Worm (Caenorhabditis elegans) whole organism, L1 larva: Measurements from ENCODE around the gene ZK218.5.

Experiments
- aha-1 ChIP-seq: fragments of 150-350 bp; optimal IDR thresholded peaks from 2 replicates; lab custom pipeline; 2014; ENCODE audit warnings: missing biosample characterization, missing genetic modification characterization
- alr-1 ChIP-seq: fragments of 200-800 bp; sonication (Bioruptor generic); optimal IDR thresholded peaks from 2 replicates; lab custom pipeline; 2018; ENCODE audit warnings: borderline replicate concordance, mild to moderate bottlenecking, missing genetic modification characterization, missing compliant biosample characterization
- elt-3 ChIP-seq, 6 experiments: fragments of 150-350 bp in 1 of 6; sonication (generic microtip); optimal IDR thresholded peaks; 2 replicates each; lab custom pipeline; 2017 to 2018; ENCODE audit warnings: missing biosample characterization in 6 of 6, missing genetic modification characterization in 6 of 6, inconsistent platforms in 1 of 6
- jun-1 ChIP-seq: fragments of 150-350 bp; optimal IDR thresholded peaks from 2 replicates; lab custom pipeline; 2014; ENCODE audit warnings: missing biosample characterization, missing genetic modification reagents, missing genetic modification characterization
- nhr-76 ChIP-seq: sonication (generic microtip); optimal IDR thresholded peaks from 2 replicates; lab custom pipeline; 2017; ENCODE audit warnings: missing biosample characterization, missing genetic modification characterization
- nhr-77 ChIP-seq: fragments of 150-350 bp; optimal IDR thresholded peaks from 2 replicates; lab custom pipeline; 2014; ENCODE audit warnings: missing biosample characterization, missing genetic modification characterization
- snpc-4 ChIP-seq: fragments of 150-350 bp; optimal IDR thresholded peaks from 2 replicates; lab custom pipeline; 2014; ENCODE audit warnings: missing biosample characterization, missing genetic modification characterization
- snu-23 ChIP-seq: sonication (generic microtip); optimal IDR thresholded peaks from 2 replicates; lab custom pipeline; 2016; ENCODE audit warnings: missing genetic modification characterization, missing compliant biosample characterization
- sox-4 ChIP-seq: sonication (generic microtip); optimal IDR thresholded peaks from 2 replicates; lab custom pipeline; 2016; ENCODE audit warnings: missing genetic modification characterization, missing compliant biosample characterization
- tlp-1 ChIP-seq: fragments of 150-350 bp; optimal IDR thresholded peaks from 2 replicates; lab custom pipeline; 2014; ENCODE audit warnings: missing biosample characterization, missing genetic modification characterization
- unc-130 ChIP-seq: fragments of 150-350 bp; optimal IDR thresholded peaks from 2 replicates; lab custom pipeline; 2017; ENCODE audit warnings: missing biosample characterization, missing genetic modification characterization, inconsistent platforms

ce11 chrV:17151292-17151691 is 50.4 kb downstream of the ZK218.5 start:
- TF ChIP-seq unc-130 (tag; lab: Kevin White, UChicago) (no peak), nhr-77 (tag; lab: Kevin White, UChicago) (no peak), aha-1 (tag; lab: Kevin White, UChicago) (no peak), sox-4 (tag; lab: Kevin White, UChicago) (no peak), snpc-4 (tag; lab: Kevin White, UChicago) (no peak), nhr-76 (no peak), jun-1 (tag; lab: Kevin White, UChicago) (no peak), snu-23 (GFP tag; lab: Kevin White, UChicago) (no peak), elt-3 (tag; optimal IDR thresholded peaks at IDR 0.05; lab: Kevin White, UChicago) (no peak), tlp-1 (no peak), alr-1 (tag; lab: Kevin White, UChicago) (no peak)
